In the genomic region with DNA sequence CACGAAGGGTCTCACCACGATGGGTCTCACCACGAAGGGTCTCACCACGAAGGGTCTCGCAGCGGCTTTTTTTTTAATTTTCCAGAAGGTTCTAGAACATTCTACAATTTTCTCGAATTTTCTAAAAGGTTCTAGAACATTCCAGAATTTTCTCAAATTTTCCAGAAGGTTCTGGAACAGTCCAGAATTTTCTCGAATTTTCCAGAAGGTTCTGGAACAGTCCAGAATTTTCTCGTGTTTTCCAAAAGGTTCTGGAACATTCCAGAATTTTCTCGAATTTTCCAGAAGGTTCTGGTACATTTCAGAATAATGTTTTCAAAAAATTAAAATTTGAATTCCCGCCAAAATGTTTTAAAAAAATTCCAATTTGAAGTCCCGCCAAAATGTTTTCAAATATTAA, we compare ENCODE assay signal across 2 worm cellular contexts.
A peak's percentile ranks its signal among the peaks of the same experiment; 100 is the strongest.
TF ChIP-seq lines count a peak whose summit lies in the region.

No protein-coding gene starts in this region.

TF ChIP-seq in whole organism, L4 larva, 104 proteins besides CTCF, POLR2A, EP300 and RAD21:
- TF ChIP-seq snpc-1.2 (GFP tag; IDR thresholded peaks at IDR 0.05; lab: Robert Waterston, UW): peak; percentile 23

TF ChIP-seq in whole organism, young adult, 124 proteins besides CTCF, POLR2A, EP300 and RAD21:
- TF ChIP-seq F33H1.4 (GFP tag; IDR thresholded peaks at IDR 0.05; lab: Robert Waterston, UW): peak; percentile 48
- TF ChIP-seq madf-6 (GFP tag; IDR thresholded peaks at IDR 0.05; lab: Robert Waterston, UW): 0 out of 2 replicates have a peak, but pooled peaks have one; percentile 31
- TF ChIP-seq dox-1 (GFP tag; IDR thresholded peaks at IDR 0.05; lab: Robert Waterston, UW): peak; percentile 58
- 0 out of 2 replicates have a peak, but pooled peaks have one; percentile 16 for TF ChIP-seq ceh-40 (GFP tag; IDR thresholded peaks at IDR 0.05; lab: Robert Waterston, UW)
- TF ChIP-seq aptf-3 (GFP tag; IDR thresholded peaks at IDR 0.05; lab: Robert Waterston, UW): 0 out of 2 replicates have a peak, but pooled peaks have one; percentile 12
- peak; percentile 98 for TF ChIP-seq hsf-1 (GFP tag; IDR thresholded peaks at IDR 0.05; lab: Robert Waterston, UW)
